Worm (Caenorhabditis elegans): ENCODE data around the gene afmd-1.
A peak's percentile ranks its signal among the peaks of the same experiment; 100 is the strongest.

afmd-1 gene

DNA sequence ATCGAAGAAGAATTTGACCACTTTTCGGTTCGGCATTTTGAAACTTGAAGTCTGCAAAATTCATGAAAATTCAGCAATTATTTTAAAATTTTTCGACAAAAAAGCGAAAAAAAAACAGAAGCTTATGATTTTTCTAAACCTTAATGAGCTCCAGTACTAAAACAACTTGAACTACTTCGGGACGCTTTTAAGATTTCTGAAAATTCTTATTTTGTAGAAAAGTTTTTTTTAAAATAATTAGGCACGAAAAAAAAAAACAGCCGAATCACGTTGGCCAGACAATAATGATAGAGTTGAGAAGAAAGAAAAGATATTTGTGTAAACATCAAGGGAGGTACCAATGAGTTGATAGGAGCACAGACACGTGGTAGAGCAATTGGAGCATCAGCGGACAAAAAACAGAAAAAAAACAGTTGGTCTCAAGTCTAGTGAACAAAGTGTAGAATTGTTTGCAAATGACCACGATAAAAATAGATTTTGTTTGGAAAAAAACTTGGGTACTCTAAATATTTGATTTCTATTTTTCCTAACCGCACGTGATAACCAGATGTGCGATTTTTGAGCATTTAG is 1.7 kb upstream of the afmd-1 start, which contains the start of gene gstk-2 (continued):
- TF ChIP-seq C34B4.2 (tag; optimal IDR thresholded peaks at IDR 0.05) = no peak
- no peak for TF ChIP-seq F16B12.6 (tag; optimal IDR thresholded peaks at IDR 0.05)
- no peak for TF ChIP-seq dsc-1 (tag; optimal IDR thresholded peaks at IDR 0.05)
- peak; percentile 51 for TF ChIP-seq mef-2 (tag; optimal IDR thresholded peaks at IDR 0.05)
- TF ChIP-seq Y116A8C.19 (tag; optimal IDR thresholded peaks at IDR 0.05; ENCODE audit: borderline replicate concordance) = no peak
- peak; percentile 41 for TF ChIP-seq snu-23 (GFP tag; optimal IDR thresholded peaks at IDR 0.05)
- no peak for TF ChIP-seq nhr-11 (tag; optimal IDR thresholded peaks at IDR 0.05)
- no peak for TF ChIP-seq lin-15B (tag; optimal IDR thresholded peaks at IDR 0.05)
- no peak for TF ChIP-seq sox-4 (tag; optimal IDR thresholded peaks at IDR 0.05)
- no peak for TF ChIP-seq pax-3 (tag; optimal IDR thresholded peaks at IDR 0.05)
- no peak for TF ChIP-seq ztf-4 (tag; optimal IDR thresholded peaks at IDR 0.05)
- no peak for TF ChIP-seq nhr-90 (tag; optimal IDR thresholded peaks at IDR 0.05; ENCODE audit: poor library complexity)
- no peak for TF ChIP-seq nhr-28 (tag; optimal IDR thresholded peaks at IDR 0.05)
- peak; percentile 15 for TF ChIP-seq elt-2 (tag; optimal IDR thresholded peaks at IDR 0.05)
- TF ChIP-seq fkh-10 (GFP tag; optimal IDR thresholded peaks at IDR 0.05) = no peak
- TF ChIP-seq nhr-76 (tag; optimal IDR thresholded peaks at IDR 0.05) = no peak
- no peak for TF ChIP-seq swsn-7 (tag; optimal IDR thresholded peaks at IDR 0.05)
- TF ChIP-seq dpl-1 (GFP tag; optimal IDR thresholded peaks at IDR 0.05) = no peak
- no peak for TF ChIP-seq aha-1 (tag; optimal IDR thresholded peaks at IDR 0.05)
- no peak for TF ChIP-seq fkh-8 (tag; optimal IDR thresholded peaks at IDR 0.05)
- no peak for TF ChIP-seq irx-1 (tag; optimal IDR thresholded peaks at IDR 0.05)
- no peak for TF ChIP-seq nhr-84 (tag; optimal IDR thresholded peaks at IDR 0.05)
- TF ChIP-seq mdl-1 (tag; optimal IDR thresholded peaks at IDR 0.05) = peak in 1 of 2 experiments; percentile 79
- no peak for TF ChIP-seq xbp-1 (tag; optimal IDR thresholded peaks at IDR 0.05)
- no peak for TF ChIP-seq ces-1 (GFP tag; optimal IDR thresholded peaks at IDR 0.05)
- TF ChIP-seq nhr-71 (tag; optimal IDR thresholded peaks at IDR 0.05) = peak; percentile 74
- TF ChIP-seq ceh-90 (tag; optimal IDR thresholded peaks at IDR 0.05) = no peak
- TF ChIP-seq grh-1 (GFP tag; IDR thresholded peaks at IDR 0.05) = no peak
- TF ChIP-seq skn-1 (tag; optimal IDR thresholded peaks at IDR 0.05) = no peak
- no peak for TF ChIP-seq ama-1 (optimal IDR thresholded peaks at IDR 0.05)
- no peak for TF ChIP-seq ceh-8 (GFP tag; optimal IDR thresholded peaks at IDR 0.05)
- TF ChIP-seq fkh-4 (tag; optimal IDR thresholded peaks at IDR 0.05; ENCODE audit: borderline replicate concordance) = no peak
- peak; percentile 14 for TF ChIP-seq C16A3.4 (tag; optimal IDR thresholded peaks at IDR 0.05)
- peak; percentile 75 for TF ChIP-seq lin-14 (GFP tag; optimal IDR thresholded peaks at IDR 0.05)
- TF ChIP-seq nhr-20 (tag; optimal IDR thresholded peaks at IDR 0.05) = peak; percentile 53
- no peak for TF ChIP-seq ceh-63 (GFP tag; optimal IDR thresholded peaks at IDR 0.05)
- peak; percentile 59 for TF ChIP-seq rnt-1 (tag; optimal IDR thresholded peaks at IDR 0.05)
- no peak for TF ChIP-seq pag-3 (tag; optimal IDR thresholded peaks at IDR 0.05; ENCODE audit: borderline replicate concordance, insufficient read depth)
- no peak for TF ChIP-seq vab-15 (tag; optimal IDR thresholded peaks at IDR 0.05)
- no peak for TF ChIP-seq zip-4 (GFP tag; optimal IDR thresholded peaks at IDR 0.05)
- no peak for TF ChIP-seq mab-9 (GFP tag; IDR thresholded peaks at IDR 0.05)
- TF ChIP-seq egl-27 (tag; optimal IDR thresholded peaks at IDR 0.05) = no peak
- TF ChIP-seq nhr-47 (tag; optimal IDR thresholded peaks at IDR 0.05) = no peak
- no peak for TF ChIP-seq C04F5.9 (tag; optimal IDR thresholded peaks at IDR 0.05)
- no peak for TF ChIP-seq blmp-1 (tag; optimal IDR thresholded peaks at IDR 0.05)
- no peak for TF ChIP-seq hlh-17 (GFP tag; optimal IDR thresholded peaks at IDR 0.05; ENCODE audit: borderline replicate concordance)
- TF ChIP-seq ceh-88 (GFP tag; IDR thresholded peaks at IDR 0.05) = no peak
- TF ChIP-seq ztf-11 (tag; optimal IDR thresholded peaks at IDR 0.05) = no peak
- no peak for TF ChIP-seq alr-1 (tag; optimal IDR thresholded peaks at IDR 0.05; ENCODE audit: borderline replicate concordance)
- no peak for TF ChIP-seq unc-62 (GFP tag; optimal IDR thresholded peaks at IDR 0.05)
- TF ChIP-seq zag-1 (tag; optimal IDR thresholded peaks at IDR 0.05) = no peak
- no peak for TF ChIP-seq unc-98 (GFP tag; IDR thresholded peaks at IDR 0.05)
